Fruit fly (Drosophila melanogaster): ENCODE measurements around the gene nst.

dm6 chr3L:12565422-12565821 lies 35.5 kb upstream of the nst start:
- TF ChIP-seq fd85E (GFP tag; optimal IDR thresholded peaks at IDR 0.05) = no peak
- no peak for TF ChIP-seq CG16779 (tag; optimal IDR thresholded peaks at IDR 0.05)
- no peak for TF ChIP-seq CG8119 (GFP tag; IDR thresholded peaks at IDR 0.05)
- TF ChIP-seq CG9139 (GFP tag; optimal IDR thresholded peaks at IDR 0.05) = no peak
- TF ChIP-seq OdsH (GFP tag; optimal IDR thresholded peaks at IDR 0.05) = no peak
- TF ChIP-seq Sox102F (GFP tag; optimal IDR thresholded peaks at IDR 0.05) = no peak
